Fruit fly (Drosophila melanogaster) whole organism, embryonic: ENCODE measurements around the gene msps.

Experiments used
- Atf-2 ChIP-seq: fragments of 200-800 bp; sonication (Bioruptor generic); optimal IDR thresholded peaks from 2 replicates; lab custom pipeline; 2016; ENCODE audit warnings: missing biosample characterization, missing genetic modification characterization
- Blimp-1 ChIP-seq: fragments of 200-800 bp; sonication (Bioruptor generic); optimal IDR thresholded peaks from 3 replicates; lab custom pipeline; 2018; ENCODE audit warnings: missing biosample characterization, missing genetic modification characterization, mild to moderate bottlenecking, moderate library complexity, missing genetic modification reagents
- CG12769 ChIP-seq: fragments of 200-800 bp; sonication (Bioruptor generic); optimal IDR thresholded peaks from 2 replicates; lab custom pipeline; 2019; ENCODE audit warnings: missing biosample characterization, mild to moderate bottlenecking, missing genetic modification characterization, moderate library complexity
- Hr39 ChIP-seq: fragments of >200 bp; optimal IDR thresholded peaks from 2 replicates; lab custom pipeline; 2017
- Hr51 ChIP-seq, 2 experiments: fragments of 200-800 bp; sonication (Bioruptor generic); optimal IDR thresholded peaks; 2 replicates in 1 of 2; 3 replicates in 1 of 2; lab custom pipeline; 2016 to 2018; ENCODE audit warnings: missing biosample characterization in 2 of 2, missing genetic modification characterization in 2 of 2, mild to moderate bottlenecking in 1 of 2, moderate library complexity in 1 of 2
- PHDP ChIP-seq: fragments of 200-800 bp; sonication (Bioruptor generic); optimal IDR thresholded peaks from 3 replicates; lab custom pipeline; 2018; ENCODE audit warnings: missing biosample characterization, mild to moderate bottlenecking, missing genetic modification characterization, moderate library complexity
- Xrp1 ChIP-seq: fragments of 200-800 bp; sonication (Bioruptor generic); IDR thresholded peaks from 2 replicates; pipeline ENCODE4 v1.3.6; 2022; ENCODE audit warnings: missing biosample characterization, missing genetic modification characterization
- btn ChIP-seq: fragments of 200-800 bp; sonication (Bioruptor generic); optimal IDR thresholded peaks from 2 replicates; lab custom pipeline; 2016; ENCODE audit warnings: missing biosample characterization, missing genetic modification characterization
- croc ChIP-seq: fragments of 200-800 bp; sonication (Bioruptor generic); conservative IDR thresholded peaks from 3 replicates; pipeline ENCODE4 v1.3.6; 2022; ENCODE audit warnings: missing biosample characterization, missing genetic modification characterization
- pb ChIP-seq: fragments of 200-800 bp; sonication (Bioruptor generic); optimal IDR thresholded peaks from 3 replicates; lab custom pipeline; 2016; ENCODE audit warnings: missing biosample characterization, missing genetic modification characterization
- wdn ChIP-seq: fragments of 200-800 bp; sonication (Bioruptor generic); IDR thresholded peaks from 2 replicates; pipeline ENCODE4 v1.3.6; 2022; ENCODE audit warnings: missing biosample characterization, missing genetic modification characterization

msps gene

DNA sequence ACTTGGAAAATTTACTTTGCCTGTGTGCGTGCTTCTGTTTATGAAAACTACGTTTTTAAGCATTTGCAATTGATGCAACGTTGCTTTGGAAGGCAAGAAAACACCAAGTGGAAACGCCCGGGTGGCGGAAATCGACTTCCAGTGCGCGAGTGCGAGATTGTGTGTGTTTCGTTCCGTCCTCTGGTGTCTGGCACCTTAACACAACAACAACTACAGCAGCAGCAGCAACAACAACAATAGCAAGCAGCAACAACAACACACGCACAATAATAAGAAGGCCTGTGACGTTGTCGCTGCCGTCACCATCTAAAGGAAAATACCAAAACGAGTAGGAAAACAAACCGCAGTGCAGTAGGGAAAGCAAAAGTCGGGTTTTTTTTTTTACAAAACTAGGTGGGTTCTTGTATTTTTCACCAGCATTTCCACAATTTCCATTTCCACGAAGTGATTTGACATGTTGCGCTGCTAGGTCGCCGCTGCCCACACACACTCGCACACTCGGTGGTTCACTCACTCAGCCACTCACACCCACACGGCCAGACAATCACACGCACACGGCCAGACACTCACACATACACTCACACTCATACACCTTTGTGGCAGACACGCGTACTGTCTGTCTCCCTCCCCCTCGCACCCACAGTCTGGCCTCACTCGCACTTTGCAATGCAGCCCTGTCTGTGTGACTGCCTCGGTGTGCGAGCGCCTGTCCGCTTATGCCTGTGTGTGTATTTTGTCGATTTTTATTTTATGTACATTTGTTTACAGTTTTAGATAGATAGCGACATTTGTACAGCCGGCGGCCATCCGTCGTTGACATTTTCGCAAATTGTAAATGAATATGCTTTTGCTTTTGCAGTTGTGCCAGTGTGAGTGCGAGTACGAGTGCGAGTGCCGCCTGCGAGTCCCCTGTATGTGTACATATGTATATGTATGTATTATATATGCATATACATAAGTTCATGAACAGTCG, 49.0 kb downstream of the msps start (continued):
- no peak for TF ChIP-seq pb (GFP tag; lab: Kevin White, UChicago)
- TF ChIP-seq PHDP (tag; lab: Kevin White, UChicago) = no peak
- no peak for TF ChIP-seq Hr39 (lab: Kevin White, UChicago)

DNA sequence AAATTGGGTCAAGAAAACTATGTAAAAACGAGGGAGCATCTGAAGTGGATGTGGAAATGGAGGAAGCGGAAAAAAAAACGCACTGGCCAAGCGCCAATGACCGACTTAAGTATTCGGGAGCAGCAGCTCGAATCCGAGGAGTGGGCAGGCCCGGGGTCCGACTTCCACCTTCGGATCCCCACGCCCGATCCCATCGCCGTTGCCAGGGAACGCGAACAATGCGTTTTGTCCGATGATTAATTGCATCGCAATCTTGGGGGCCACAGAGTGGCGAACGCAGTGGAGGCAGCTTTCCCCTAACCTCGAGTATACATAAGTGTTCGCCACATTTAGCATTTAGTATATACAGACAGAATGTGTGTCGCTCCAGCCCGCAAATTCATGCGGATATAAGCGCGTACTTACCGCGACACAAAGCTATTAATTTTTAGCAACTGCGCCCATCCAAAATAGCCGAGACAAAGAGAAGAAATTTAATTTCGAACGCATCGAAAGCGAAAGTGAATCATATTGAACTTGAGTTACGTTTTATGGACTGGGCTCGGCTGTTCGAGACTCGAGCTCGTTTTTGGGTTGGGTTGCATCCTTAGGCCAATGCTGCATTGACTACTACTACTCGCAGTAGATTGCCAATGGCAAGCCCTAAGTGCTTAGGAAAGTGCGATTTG, 55.3 kb downstream of the msps start:
- TF ChIP-seq Xrp1 (GFP tag; lab: Robert Waterston, UW) (no peak), CG12769 (no peak), croc (GFP tag; lab: Robert Waterston, UW) (no peak), Hr51 (GFP tag; optimal IDR thresholded peaks at IDR 0.05; lab: Kevin White, UChicago) (no peak), wdn (GFP tag; lab: Robert Waterston, UW) (no peak), btn (GFP tag; lab: Kevin White, UChicago) (no peak), Atf-2 (GFP tag; lab: Kevin White, UChicago) (no peak), Blimp-1 (GFP tag; lab: Kevin White, UChicago) (peak; percentile 67)
